Worm (Caenorhabditis elegans) whole organism, L2 larva: Measurements from ENCODE around the gene lido-16.

Experiments used
- elt-3 ChIP-seq: sonication (generic microtip); optimal IDR thresholded peaks from 2 replicates; lab custom pipeline; 2017; ENCODE audit warnings: missing biosample characterization, missing genetic modification characterization
- lin-13 ChIP-seq: fragments of 150-350 bp; optimal IDR thresholded peaks from 2 replicates; lab custom pipeline; 2014; ENCODE audit warnings: missing biosample characterization, missing genetic modification reagents, missing genetic modification characterization
- zag-1 ChIP-seq: fragments of 150-350 bp; optimal IDR thresholded peaks from 2 replicates; lab custom pipeline; 2014; ENCODE audit warnings: missing biosample characterization, missing genetic modification characterization

ce11 chrII:6519703-6520102 is 34.9 kb upstream of the lido-16 start:
- TF ChIP-seq lin-13 (GFP tag; lab: Kevin White, UChicago) = no peak
- TF ChIP-seq elt-3 (tag; lab: Kevin White, UChicago) = no peak
- TF ChIP-seq zag-1 (tag; lab: Kevin White, UChicago) = no peak
